Fruit fly (Drosophila melanogaster) whole organism, embryonic: ENCODE results near the gene CG17786.

Source experiments
- ATbp ChIP-seq: fragments of 200-800 bp; sonication (Bioruptor generic); optimal IDR thresholded peaks from 2 replicates; lab custom pipeline; 2017; ENCODE audit warnings: missing biosample characterization, mild to moderate bottlenecking, missing genetic modification characterization, missing genetic modification reagents
- Asciz ChIP-seq: fragments of 200-800 bp; sonication (Bioruptor generic); optimal IDR thresholded peaks from 2 replicates; lab custom pipeline; 2017; ENCODE audit warnings: missing biosample characterization, mild to moderate bottlenecking, missing genetic modification characterization, missing genetic modification reagents
- CG11456 ChIP-seq: fragments of 200-800 bp; sonication (Bioruptor generic); IDR thresholded peaks from 3 replicates; pipeline ENCODE4 v1.3.6; 2022; ENCODE audit warnings: missing biosample characterization, missing genetic modification characterization
- CG12155 ChIP-seq: fragments of 200-800 bp; sonication (Bioruptor generic); optimal IDR thresholded peaks from 3 replicates; lab custom pipeline; 2016; ENCODE audit warnings: missing biosample characterization, missing genetic modification characterization
- CG12219 ChIP-seq: fragments of 200-800 bp; sonication (Bioruptor generic); optimal IDR thresholded peaks from 3 replicates; lab custom pipeline; 2018; ENCODE audit warnings: missing biosample characterization, mild to moderate bottlenecking, missing genetic modification characterization
- CG13775 ChIP-seq: fragments of 200-800 bp; sonication (Bioruptor generic); optimal IDR thresholded peaks from 3 replicates; lab custom pipeline; 2017; ENCODE audit warnings: missing biosample characterization, mild to moderate bottlenecking, missing genetic modification characterization
- CG14667 ChIP-seq: fragments of 200-800 bp; sonication (Bioruptor generic); IDR thresholded peaks from 2 replicates; pipeline ENCODE4 v1.3.6; 2022; ENCODE audit warnings: missing biosample characterization, missing genetic modification characterization
- CG15073 ChIP-seq: fragments of 200-800 bp; sonication (Bioruptor generic); optimal IDR thresholded peaks from 2 replicates; lab custom pipeline; 2016; ENCODE audit warnings: missing biosample characterization, missing genetic modification characterization
- CG15514 ChIP-seq: fragments of 200-800 bp; sonication (Bioruptor generic); optimal IDR thresholded peaks from 3 replicates; lab custom pipeline; 2017; ENCODE audit warnings: missing biosample characterization, missing genetic modification characterization, mild to moderate bottlenecking, moderate library complexity, missing genetic modification reagents
- CG16779 ChIP-seq: fragments of 200-800 bp; sonication (Bioruptor generic); IDR thresholded peaks from 2 replicates; pipeline ENCODE4 v1.3.6; 2022; ENCODE audit warnings: missing biosample characterization, missing genetic modification characterization
- CG16813 ChIP-seq: fragments of 200-800 bp; sonication (Bioruptor generic); IDR thresholded peaks from 3 replicates; pipeline ENCODE4 v1.3.6; 2022; ENCODE audit warnings: missing biosample characterization, missing genetic modification characterization; ENCODE audit not compliant: partially characterized antibody
- CG1792 ChIP-seq: fragments of 200-800 bp; sonication (Bioruptor generic); optimal IDR thresholded peaks from 2 replicates; lab custom pipeline; 2016; ENCODE audit warnings: missing biosample characterization, missing genetic modification characterization
- CG18599 ChIP-seq: fragments of 200-800 bp; sonication (Bioruptor generic); optimal IDR thresholded peaks from 3 replicates; lab custom pipeline; 2017; ENCODE audit warnings: missing biosample characterization, missing genetic modification characterization, mild to moderate bottlenecking, moderate library complexity, missing genetic modification reagents
- CG2199 ChIP-seq: fragments of 200-800 bp; sonication (Bioruptor generic); IDR thresholded peaks from 3 replicates; pipeline ENCODE4 v1.3.6; 2022; ENCODE audit warnings: missing biosample characterization, missing genetic modification characterization
- CG2712 ChIP-seq: fragments of 200-800 bp; optimal IDR thresholded peaks from 3 replicates; lab custom pipeline; 2019; ENCODE audit warnings: missing biosample characterization, mild to moderate bottlenecking, missing genetic modification characterization, moderate library complexity
- CG33213 ChIP-seq: fragments of 200-800 bp; sonication (Bioruptor generic); optimal IDR thresholded peaks from 3 replicates; lab custom pipeline; 2016; ENCODE audit warnings: missing biosample characterization, missing genetic modification characterization
- CG34422 ChIP-seq: fragments of 200-800 bp; sonication (Bioruptor generic); IDR thresholded peaks from 3 replicates; pipeline ENCODE4 v1.3.6; 2022; ENCODE audit warnings: missing biosample characterization, missing genetic modification characterization
- CG4328 ChIP-seq: fragments of 200-800 bp; sonication (Bioruptor generic); optimal IDR thresholded peaks from 3 replicates; lab custom pipeline; 2017; ENCODE audit warnings: missing biosample characterization, missing genetic modification reagents, missing genetic modification characterization
- CG5953 ChIP-seq: fragments of 200-800 bp; sonication (Bioruptor generic); IDR thresholded peaks from 2 replicates; pipeline ENCODE4 v1.3.6; 2022; ENCODE audit warnings: missing biosample characterization, missing genetic modification characterization
- CG6813 ChIP-seq: fragments of 200-800 bp; sonication (Bioruptor generic); optimal IDR thresholded peaks from 2 replicates; lab custom pipeline; 2017; ENCODE audit warnings: missing biosample characterization, missing genetic modification characterization, mild to moderate bottlenecking, moderate library complexity, missing genetic modification reagents
- CG7556 ChIP-seq: fragments of 200-800 bp; sonication (Bioruptor generic); optimal IDR thresholded peaks from 2 replicates; lab custom pipeline; 2017; ENCODE audit warnings: missing biosample characterization, mild to moderate bottlenecking, missing genetic modification characterization
- CG8359 ChIP-seq: fragments of 200-800 bp; sonication (Bioruptor generic); optimal IDR thresholded peaks from 2 replicates; lab custom pipeline; 2017; ENCODE audit warnings: missing biosample characterization, mild to moderate bottlenecking, missing genetic modification characterization, borderline replicate concordance
- CG9215 ChIP-seq: fragments of 200-800 bp; sonication (Bioruptor generic); IDR thresholded peaks from 2 replicates; pipeline ENCODE4 v1.3.6; 2022; ENCODE audit warnings: missing biosample characterization, missing genetic modification characterization
- E2f2 ChIP-seq: fragments of 200-800 bp; sonication (Bioruptor generic); IDR thresholded peaks from 2 replicates; pipeline ENCODE4 v1.3.6; 2022; ENCODE audit warnings: missing biosample characterization, missing genetic modification characterization
- Hr39 ChIP-seq: fragments of >200 bp; optimal IDR thresholded peaks from 2 replicates; lab custom pipeline; 2017
- Lhr ChIP-seq: fragments of 200-800 bp; sonication (Bioruptor generic); optimal IDR thresholded peaks from 3 replicates; lab custom pipeline; 2017; ENCODE audit warnings: mild to moderate bottlenecking, missing biosample characterization, missing genetic modification reagents, missing genetic modification characterization
- Meics ChIP-seq: fragments of 200-800 bp; sonication (Bioruptor generic); optimal IDR thresholded peaks from 2 replicates; lab custom pipeline; 2017; ENCODE audit warnings: missing biosample characterization, mild to moderate bottlenecking, missing genetic modification characterization
- Mrtf ChIP-seq: fragments of 200-800 bp; sonication (Bioruptor generic); IDR thresholded peaks from 3 replicates; pipeline ENCODE4 v1.3.6; 2022; ENCODE audit warnings: missing biosample characterization, missing genetic modification characterization
- Oli ChIP-seq: fragments of 200-800 bp; sonication (Bioruptor generic); optimal IDR thresholded peaks from 2 replicates; lab custom pipeline; 2018; ENCODE audit warnings: missing biosample characterization, mild to moderate bottlenecking, missing genetic modification characterization, moderate library complexity
- Opbp ChIP-seq: fragments of 200-800 bp; sonication (Bioruptor generic); IDR thresholded peaks from 3 replicates; pipeline ENCODE4 v1.3.6; 2022; ENCODE audit warnings: missing biosample characterization, missing genetic modification characterization; ENCODE audit not compliant: partially characterized antibody
- Side ChIP-seq: fragments of 200-800 bp; sonication (Bioruptor generic); optimal IDR thresholded peaks from 2 replicates; lab custom pipeline; 2016; ENCODE audit warnings: missing biosample characterization, missing genetic modification characterization
- ato ChIP-seq: fragments of 200-800 bp; sonication (Bioruptor generic); IDR thresholded peaks from 2 replicates; pipeline ENCODE4 v1.3.6; 2022; ENCODE audit warnings: missing biosample characterization, missing genetic modification characterization; ENCODE audit not compliant: partially characterized antibody
- bcd ChIP-seq: fragments of 200-800 bp; sonication (Bioruptor generic); optimal IDR thresholded peaks from 2 replicates; lab custom pipeline; 2017; ENCODE audit warnings: missing biosample characterization, mild to moderate bottlenecking, missing genetic modification characterization
- dmrt99B ChIP-seq: fragments of 200-800 bp; sonication (Bioruptor generic); optimal IDR thresholded peaks from 2 replicates; lab custom pipeline; 2018; ENCODE audit warnings: missing biosample characterization, mild to moderate bottlenecking, missing genetic modification characterization, moderate library complexity
- ewg ChIP-seq: fragments of 200-800 bp; sonication (Bioruptor generic); optimal IDR thresholded peaks from 3 replicates; lab custom pipeline; 2017; ENCODE audit warnings: mild to moderate bottlenecking, missing biosample characterization, missing genetic modification reagents, missing genetic modification characterization
- fu2 ChIP-seq: fragments of 200-800 bp; sonication (Bioruptor generic); optimal IDR thresholded peaks from 2 replicates; lab custom pipeline; 2016; ENCODE audit warnings: missing biosample characterization, missing genetic modification characterization
- kah ChIP-seq: fragments of 200-800 bp; sonication (Bioruptor generic); optimal IDR thresholded peaks from 2 replicates; lab custom pipeline; 2018; ENCODE audit warnings: missing biosample characterization, mild to moderate bottlenecking, missing genetic modification characterization
- kay ChIP-seq: fragments of 200-800 bp; sonication (Bioruptor generic); optimal IDR thresholded peaks from 2 replicates; lab custom pipeline; 2016; ENCODE audit warnings: missing biosample characterization, missing genetic modification characterization
- kni ChIP-seq: fragments of 200-800 bp; sonication (Bioruptor generic); optimal IDR thresholded peaks from 3 replicates; lab custom pipeline; 2017; ENCODE audit warnings: mild to moderate bottlenecking, missing biosample characterization, missing genetic modification reagents, missing genetic modification characterization
- knrl ChIP-seq: fragments of 200-800 bp; sonication (Bioruptor generic); IDR thresholded peaks from 3 replicates; pipeline ENCODE4 v1.3.6; 2022; ENCODE audit warnings: missing biosample characterization, missing genetic modification characterization; ENCODE audit not compliant: partially characterized antibody
- lbe ChIP-seq: fragments of 200-800 bp; sonication (Bioruptor generic); optimal IDR thresholded peaks from 2 replicates; lab custom pipeline; 2016; ENCODE audit warnings: missing biosample characterization, mild to moderate bottlenecking, missing genetic modification characterization
- nau ChIP-seq: fragments of 200-800 bp; sonication (Bioruptor generic); optimal IDR thresholded peaks from 3 replicates; lab custom pipeline; 2017; ENCODE audit warnings: missing biosample characterization, mild to moderate bottlenecking, missing genetic modification characterization, missing genetic modification reagents
- pho ChIP-seq: fragments of 200-800 bp; sonication (Bioruptor generic); optimal IDR thresholded peaks from 2 replicates; lab custom pipeline; 2016; ENCODE audit warnings: missing biosample characterization, missing genetic modification characterization
- repo ChIP-seq: fragments of 200-800 bp; sonication (Bioruptor generic); optimal IDR thresholded peaks from 2 replicates; lab custom pipeline; 2016; ENCODE audit warnings: missing biosample characterization, missing genetic modification characterization
- salm ChIP-seq: fragments of 200-800 bp; sonication (Bioruptor generic); optimal IDR thresholded peaks from 2 replicates; lab custom pipeline; 2018; ENCODE audit warnings: missing biosample characterization, mild to moderate bottlenecking, missing genetic modification characterization
- sd ChIP-seq: fragments of 200-800 bp; sonication (Bioruptor generic); optimal IDR thresholded peaks from 3 replicates; lab custom pipeline; 2018; ENCODE audit warnings: missing biosample characterization, mild to moderate bottlenecking, missing genetic modification characterization, moderate library complexity
- tin ChIP-seq: fragments of 200-800 bp; sonication (Bioruptor generic); optimal IDR thresholded peaks from 3 replicates; lab custom pipeline; 2016; ENCODE audit warnings: missing biosample characterization, missing genetic modification characterization
- tup ChIP-seq: fragments of 200-800 bp; sonication (Bioruptor generic); optimal IDR thresholded peaks from 2 replicates; lab custom pipeline; 2016; ENCODE audit warnings: missing biosample characterization, mild to moderate bottlenecking, missing genetic modification characterization, moderate library complexity
- unpg ChIP-seq: fragments of 200-800 bp; sonication (Bioruptor generic); optimal IDR thresholded peaks from 3 replicates; lab custom pipeline; 2018; ENCODE audit warnings: missing biosample characterization, mild to moderate bottlenecking, missing genetic modification characterization, moderate library complexity
- yki ChIP-seq: fragments of >200 bp; optimal IDR thresholded peaks from 3 replicates; lab custom pipeline; 2018
- zfh1 ChIP-seq: fragments of 200-800 bp; sonication (Bioruptor generic); IDR thresholded peaks from 3 replicates; pipeline ENCODE4 v1.3.6; 2022; ENCODE audit warnings: missing biosample characterization, missing genetic modification characterization

Gene CG17786

DNA sequence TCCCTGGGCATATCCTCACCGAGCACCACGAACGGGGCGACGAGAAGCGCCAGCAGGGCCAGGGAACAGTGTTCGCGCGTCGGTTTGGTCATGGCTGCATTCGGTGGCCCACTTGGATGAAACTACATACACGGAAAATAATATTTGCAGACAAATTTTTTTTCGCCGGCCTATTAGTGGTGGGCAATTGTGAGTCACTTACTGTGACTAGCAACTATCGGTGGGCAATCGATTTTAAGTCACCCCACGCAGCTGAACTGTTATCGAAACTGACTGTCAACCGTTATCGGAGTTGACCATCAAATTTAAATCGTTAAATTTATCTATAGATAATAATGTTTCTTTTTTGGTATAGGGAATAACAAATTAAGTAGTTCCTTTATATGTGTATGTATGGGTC is 49.2 kb downstream of the CG17786 start, which contains the start of gene CG5510 (continued):
- TF ChIP-seq knrl (GFP tag; lab: Robert Waterston, UW) (peak; percentile 95), CG7556 (GFP tag; lab: Kevin White, UChicago) (no peak), CG15073 (GFP tag; lab: Kevin White, UChicago) (no peak), pho (GFP tag; lab: Kevin White, UChicago) (peak; percentile 74), CG14667 (no peak), tup (GFP tag; lab: Kevin White, UChicago) (no peak), CG34422 (GFP tag; lab: Robert Waterston, UW) (peak; percentile 93), kay (GFP tag; lab: Kevin White, UChicago) (peak; percentile 87), CG5953 (GFP tag; lab: Robert Waterston, UW) (no peak), Asciz (GFP tag; lab: Kevin White, UChicago) (no peak), CG8359 (GFP tag; lab: Kevin White, UChicago) (no peak), Hr39 (no peak), CG16779 (GFP tag; lab: Robert Waterston, UW) (no peak; the same call in 1 of the 2 replicates), CG1792 (GFP tag; lab: Kevin White, UChicago) (peak; percentile 52), unpg (GFP tag; lab: Kevin White, UChicago) (no peak), bcd (peak; percentile 23), ewg (peak; percentile 27), CG15514 (peak; percentile 88), CG12219 (GFP tag; lab: Kevin White, UChicago) (no peak), ATbp (GFP tag; lab: Kevin White, UChicago) (no peak), nau (GFP tag; lab: Kevin White, UChicago) (no peak), CG16813 (GFP tag; lab: Robert Waterston, UW) (peak; percentile 98), CG13775 (peak; percentile 38), yki (lab: Kevin White, UChicago) (no peak), Lhr (peak; percentile 51), lbe (GFP tag; lab: Kevin White, UChicago) (no peak), CG4328 (GFP tag; lab: Kevin White, UChicago) (no peak), salm (tag; lab: Kevin White, UChicago) (no peak), CG2712 (tag; lab: Kevin White, UChicago) (peak; percentile 76), Side (GFP tag; lab: Kevin White, UChicago) (peak; percentile 62), CG2199 (GFP tag; lab: Robert Waterston, UW) (no peak), tin (GFP tag; lab: Kevin White, UChicago) (peak; percentile 66), CG11456 (GFP tag; lab: Robert Waterston, UW) (peak; percentile 66; the same call in 2 of the 3 replicates), ato (GFP tag; lab: Robert Waterston, UW) (peak; percentile 99), Opbp (GFP tag; lab: Robert Waterston, UW) (peak; percentile 97), E2f2 (GFP tag; lab: Robert Waterston, UW) (peak; percentile 95), sd (tag; lab: Kevin White, UChicago) (peak; percentile 32), Meics (peak; percentile 21), CG6813 (peak; percentile 22), Mrtf (GFP tag; lab: Robert Waterston, UW) (no peak), Oli (tag; lab: Kevin White, UChicago) (no peak), CG9215 (GFP tag; lab: Robert Waterston, UW) (peak; percentile 34; the same call in 1 of the 2 replicates), fu2 (GFP tag; lab: Kevin White, UChicago) (peak; percentile 24), CG18599 (GFP tag; lab: Kevin White, UChicago) (no peak), CG33213 (GFP tag; lab: Kevin White, UChicago) (peak; percentile 11), kah (GFP tag; lab: Kevin White, UChicago) (no peak), zfh1 (GFP tag; lab: Robert Waterston, UW) (0 out of 3 replicates have a peak, but pooled peaks have one; percentile 42), dmrt99B (no peak), CG12155 (peak; percentile 28), kni (GFP tag; lab: Kevin White, UChicago) (no peak), repo (peak; percentile 18)
